Worm (Caenorhabditis elegans) whole organism, midembryonic: ENCODE measurements around the gene mif-4.
A peak's percentile ranks its signal among the peaks of the same experiment; 100 is the strongest.
"Not testable (repeated sequence)": the region's sequence is repeated elsewhere in the genome, so short reads cannot be mapped to it uniquely, and the experiment has no call there.

Experiments used
- T22C8.4 ChIP-seq: fragments of 200-800 bp; sonication (Bioruptor generic); IDR thresholded peaks from 2 replicates; pipeline ENCODE4 v1.3.6; 2022; ENCODE audit warnings: missing genetic modification characterization, missing compliant biosample characterization
- cog-1 ChIP-seq: sonication (generic microtip); optimal IDR thresholded peaks from 2 replicates; lab custom pipeline; 2016; ENCODE audit warnings: missing genetic modification characterization, missing compliant biosample characterization
- flt-1 ChIP-seq: fragments of 200-800 bp; sonication (Bioruptor generic); IDR thresholded peaks from 2 replicates; pipeline ENCODE4 v1.3.6; 2022; ENCODE audit warnings: missing genetic modification characterization, missing compliant biosample characterization
- klf-2 ChIP-seq: fragments of 200-800 bp; sonication (Bioruptor generic); conservative IDR thresholded peaks from 2 replicates; pipeline ENCODE4 v1.3.6; 2022; ENCODE audit warnings: missing genetic modification reagents, missing genetic modification characterization, missing compliant biosample characterization
- med-1 ChIP-seq: sonication (generic microtip); optimal IDR thresholded peaks from 2 replicates; lab custom pipeline; 2017; ENCODE audit warnings: missing genetic modification characterization, mild to moderate bottlenecking, missing compliant biosample characterization, antibody characterized with exemption, missing genetic modification reagents; ENCODE audit not compliant: insufficient read depth
- ref-1 ChIP-seq: fragments of 200-800 bp; sonication (Bioruptor generic); conservative IDR thresholded peaks from 2 replicates; pipeline ENCODE4 v1.3.6; 2022; ENCODE audit warnings: missing genetic modification reagents, missing genetic modification characterization, missing compliant biosample characterization
- tab-1 ChIP-seq: fragments of 200-800 bp; sonication (Bioruptor generic); IDR thresholded peaks from 2 replicates; pipeline ENCODE4 v1.3.6; 2022; ENCODE audit warnings: missing genetic modification characterization, missing compliant biosample characterization
- ztf-23 ChIP-seq: fragments of 200-800 bp; sonication (Bioruptor generic); IDR thresholded peaks from 2 replicates; pipeline ENCODE4 v1.3.6; 2022; ENCODE audit warnings: missing genetic modification reagents, missing genetic modification characterization, missing compliant biosample characterization
- ztf-29 ChIP-seq: fragments of 200-800 bp; sonication (Bioruptor generic); IDR thresholded peaks from 2 replicates; pipeline ENCODE4 v1.3.6; 2022; ENCODE audit warnings: missing genetic modification reagents, missing genetic modification characterization, missing compliant biosample characterization

Gene mif-4

DNA sequence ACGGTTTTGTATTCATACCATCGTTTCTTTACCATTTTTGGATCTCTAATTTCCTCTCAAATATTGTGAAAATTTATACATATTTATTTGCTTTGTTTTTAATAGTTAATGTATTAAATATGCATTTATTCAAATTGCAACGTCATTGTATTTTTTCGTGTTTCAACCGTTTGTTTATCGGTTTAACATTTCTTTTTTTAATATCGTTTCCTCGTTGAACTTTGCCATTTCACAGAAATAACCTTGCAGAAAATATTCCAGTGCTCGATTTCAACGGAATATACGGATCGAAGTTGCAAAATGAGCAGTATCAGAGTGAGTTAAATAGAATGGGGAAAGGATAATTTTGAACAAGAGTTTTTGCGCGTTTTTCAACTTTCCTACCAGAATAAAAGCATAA is 6.5 kb downstream of the mif-4 start, which contains the start of gene seu-1:
Gene seu-1, plus strand, starts transcription at position 301 of the 400 bp plus-strand sequence.
- no peak for TF ChIP-seq med-1 (GFP tag; lab: Kevin White, UChicago)
- TF ChIP-seq T22C8.4 (GFP tag; lab: Robert Waterston, UW), result no peak
- no peak for TF ChIP-seq klf-2 (GFP tag; lab: Robert Waterston, UW)
- no peak for TF ChIP-seq ref-1
- TF ChIP-seq cog-1, result no peak
- TF ChIP-seq tab-1 (GFP tag; lab: Robert Waterston, UW), result no peak
- no peak for TF ChIP-seq flt-1
- TF ChIP-seq ztf-29, result no peak
- no peak for TF ChIP-seq ztf-23

DNA sequence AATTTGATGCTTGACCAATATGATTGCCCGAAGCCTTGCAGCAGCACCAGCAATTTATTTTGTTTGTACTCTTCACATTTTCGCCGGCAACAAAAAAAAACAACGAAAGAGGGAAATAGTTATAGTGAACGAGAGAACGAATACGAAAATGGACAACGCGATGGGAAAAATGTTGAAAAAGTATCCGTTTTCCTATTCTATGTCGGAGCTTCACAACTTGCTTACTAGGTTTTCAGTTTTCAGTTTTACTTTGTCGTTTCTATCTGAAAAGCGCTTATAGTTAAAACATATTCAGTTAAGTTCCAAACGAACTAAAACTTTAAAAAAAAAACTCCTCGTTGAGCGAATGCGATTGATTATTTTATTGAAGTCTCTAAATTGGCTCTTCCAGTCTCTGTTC is 7.6 kb downstream of the mif-4 start:
- TF ChIP-seq flt-1, result no peak
- no peak for TF ChIP-seq ztf-23
- no peak for TF ChIP-seq ref-1
- no peak for TF ChIP-seq cog-1
- no peak for TF ChIP-seq klf-2 (GFP tag; lab: Robert Waterston, UW)
- no peak for TF ChIP-seq med-1 (GFP tag; lab: Kevin White, UChicago)
- TF ChIP-seq ztf-29, result no peak
- TF ChIP-seq T22C8.4 (GFP tag; lab: Robert Waterston, UW), result no peak
- TF ChIP-seq tab-1 (GFP tag; lab: Robert Waterston, UW), result no peak

DNA sequence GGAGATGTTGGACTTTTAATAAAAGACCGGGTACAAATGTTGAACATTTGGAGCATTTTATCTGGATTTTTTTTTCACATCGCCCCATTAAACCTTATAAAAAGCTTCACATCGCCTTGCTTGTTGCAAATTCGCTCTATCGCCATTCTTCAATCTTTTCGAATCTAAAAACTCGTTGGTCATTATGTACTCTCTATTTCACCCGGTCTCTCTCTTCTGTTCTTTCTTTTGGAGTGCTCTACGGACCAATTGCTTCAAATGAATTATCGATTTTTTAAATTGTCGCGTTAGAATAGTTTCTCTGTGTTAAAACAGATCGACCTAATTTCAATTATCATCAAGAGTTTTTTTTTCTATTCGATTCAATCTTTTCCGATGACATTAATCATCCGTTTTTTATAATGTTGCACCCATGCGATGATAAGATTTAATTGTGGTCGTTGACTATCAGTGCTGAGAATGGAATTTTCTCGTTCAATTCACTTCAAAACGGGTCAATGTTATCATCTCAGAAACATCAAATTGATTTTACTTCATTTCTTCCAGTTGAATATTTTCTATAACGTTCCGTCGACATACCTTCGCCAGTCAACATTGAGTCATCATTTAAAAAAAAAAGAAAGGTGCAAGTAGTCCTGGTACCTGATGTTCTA is 8.3 kb downstream of the mif-4 start:
- TF ChIP-seq T22C8.4 (GFP tag; lab: Robert Waterston, UW) (no peak), ztf-23 (no peak), med-1 (GFP tag; lab: Kevin White, UChicago) (no peak), flt-1 (no peak), cog-1 (no peak), ref-1 (no peak)

DNA sequence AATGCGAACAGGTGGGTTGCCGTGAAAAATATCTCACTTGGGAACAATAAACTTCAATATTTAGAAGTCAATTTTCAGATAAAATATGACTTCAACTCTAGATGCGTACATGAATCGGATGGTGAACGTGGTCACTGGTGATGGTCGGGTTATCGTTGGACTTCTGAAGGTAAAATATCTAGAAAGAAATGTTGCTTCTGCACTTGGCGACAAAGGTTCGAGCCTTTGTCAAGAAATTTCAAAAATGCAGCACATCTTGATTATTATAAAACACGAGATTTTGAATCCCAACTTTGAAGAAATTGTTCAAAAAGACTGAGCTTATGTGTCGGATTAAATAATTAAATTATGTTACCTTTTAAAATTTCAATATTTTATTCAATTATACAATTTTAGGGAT is 9.3 kb downstream of the mif-4 start, which contains the start of gene lsm-8:
Gene lsm-8, plus strand, starts transcription at position 79 of the 400 bp plus-strand sequence.
- TF ChIP-seq tab-1 (GFP tag; lab: Robert Waterston, UW) (no peak), cog-1 (no peak), ztf-23 (no peak), T22C8.4 (GFP tag; lab: Robert Waterston, UW) (no peak), ref-1 (no peak), med-1 (GFP tag; lab: Kevin White, UChicago) (no peak), klf-2 (GFP tag; lab: Robert Waterston, UW) (no peak), ztf-29 (no peak), flt-1 (no peak)

DNA sequence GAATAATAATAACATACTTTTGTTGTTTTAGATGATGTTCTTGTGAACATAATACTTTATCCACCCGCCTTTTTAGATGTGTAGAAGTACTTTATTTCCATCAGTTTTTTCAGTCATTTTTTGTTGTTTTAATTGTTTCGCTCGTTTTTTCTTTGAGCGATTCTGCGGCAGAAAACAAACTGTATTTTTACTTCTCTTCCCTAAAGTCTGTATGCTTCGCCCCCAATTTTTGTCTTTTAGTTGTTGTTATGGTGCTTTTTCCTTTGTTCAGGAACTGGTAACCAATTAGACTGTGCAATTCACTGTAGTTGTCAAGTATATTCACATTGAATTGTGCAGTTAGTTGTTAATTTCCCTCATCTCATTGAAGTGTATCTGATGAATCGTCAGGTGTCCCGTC is 10.0 kb downstream of the mif-4 start:
- TF ChIP-seq klf-2 (GFP tag; lab: Robert Waterston, UW) (no peak), T22C8.4 (GFP tag; lab: Robert Waterston, UW) (no peak), tab-1 (GFP tag; lab: Robert Waterston, UW) (no peak), ztf-23 (no peak), flt-1 (no peak), cog-1 (no peak), ref-1 (no peak), med-1 (GFP tag; lab: Kevin White, UChicago) (no peak), ztf-29 (no peak)

DNA sequence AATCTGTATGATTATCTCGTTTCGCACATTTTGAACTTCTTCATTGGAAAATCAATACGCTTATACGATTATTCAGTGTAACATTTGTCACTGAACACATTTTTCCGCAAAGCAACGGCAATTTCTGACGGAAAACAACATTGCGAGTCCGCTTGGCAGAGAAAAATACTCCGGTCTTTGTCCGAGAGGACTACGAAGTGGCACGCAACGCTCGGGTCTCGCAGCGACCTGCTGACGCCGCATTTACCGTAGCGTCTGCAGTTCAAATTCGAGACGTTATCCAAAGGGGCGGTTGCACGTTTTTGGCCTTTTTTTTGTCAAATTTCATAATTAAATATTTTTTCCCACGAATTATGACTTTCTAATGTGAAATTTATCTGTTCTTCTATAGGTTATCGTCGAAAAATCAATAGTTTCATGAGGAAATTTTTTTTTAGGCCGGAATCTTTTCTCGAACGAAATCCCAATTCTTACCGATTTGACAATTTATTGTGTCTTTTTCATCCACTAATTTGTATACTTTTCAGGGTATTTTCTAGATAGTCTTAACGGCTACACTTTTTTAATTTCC is 12.1 kb downstream of the mif-4 start, which contains the start of gene sqd-1:
Gene sqd-1, plus strand, starts transcription at position 521 of the 571 bp plus-strand sequence.
- TF ChIP-seq T22C8.4 (GFP tag; lab: Robert Waterston, UW) (no peak), med-1 (GFP tag; lab: Kevin White, UChicago) (no peak), ref-1 (no peak), klf-2 (GFP tag; lab: Robert Waterston, UW) (no peak), tab-1 (GFP tag; lab: Robert Waterston, UW) (no peak), ztf-29 (no peak), cog-1 (peak; percentile 60), ztf-23 (peak; percentile 85), flt-1 (peak; percentile 78)

DNA sequence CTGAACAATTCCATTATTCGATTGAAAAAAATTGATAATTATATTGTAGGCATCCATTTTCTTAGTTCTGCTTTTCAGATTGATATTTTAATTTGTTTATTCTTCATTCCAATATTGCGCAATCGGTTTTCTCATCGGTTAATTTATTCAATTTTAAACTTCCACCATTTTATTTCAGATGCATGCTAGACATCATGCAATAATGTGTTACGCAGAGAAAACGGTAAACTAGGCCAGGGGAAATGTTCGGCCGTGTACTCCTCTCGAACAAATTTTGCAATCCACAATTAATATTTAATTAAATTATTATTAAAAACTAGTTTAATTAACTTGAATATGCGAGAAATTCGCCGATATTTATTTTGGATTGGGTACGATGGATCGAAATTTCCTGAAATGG is 14.1 kb downstream of the mif-4 start, which contains the start of gene Y73B6BL.29:
Gene Y73B6BL.29, plus strand, starts transcription at position 263 of the 400 bp plus-strand sequence.
- TF ChIP-seq cog-1, result peak; percentile 76
- 0 out of 2 replicates have a peak, but pooled peaks have one; percentile 60 for TF ChIP-seq klf-2 (GFP tag; lab: Robert Waterston, UW)
- TF ChIP-seq ztf-23, result peak; percentile 67; the same call in 1 of the 2 replicates
- TF ChIP-seq ztf-29, result no peak
- peak; percentile 38; the same call in 1 of the 2 replicates for TF ChIP-seq T22C8.4 (GFP tag; lab: Robert Waterston, UW)
- TF ChIP-seq flt-1, result peak; percentile 62; the same call in 1 of the 2 replicates
- TF ChIP-seq ref-1, result no peak

DNA sequence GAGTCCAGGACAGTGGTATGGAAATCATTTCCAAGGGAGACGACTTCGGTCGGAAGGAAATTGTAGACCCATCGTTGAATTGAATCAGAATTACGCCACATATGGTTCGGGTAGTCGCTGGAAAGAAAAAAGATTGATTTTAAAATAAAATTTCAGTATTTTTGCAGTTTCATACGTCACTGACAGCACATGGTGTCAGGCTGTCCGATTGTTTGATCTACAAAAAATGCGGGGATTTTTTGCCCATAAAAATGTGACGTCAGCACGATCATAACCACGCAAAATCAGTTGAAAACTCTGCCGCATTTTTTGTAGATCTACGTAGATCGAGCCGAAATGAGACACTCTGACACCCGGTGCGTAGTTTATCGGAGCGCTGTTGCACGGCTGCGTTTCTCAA is 18.4 kb downstream of the mif-4 start, which contains the start of gene Y73B6BL.12:
Gene Y73B6BL.12, minus strand, starts transcription at position 101 of the 400 bp plus-strand sequence.
- not testable (repeated sequence) for TF ChIP-seq flt-1; tab-1 (GFP tag; lab: Robert Waterston, UW); med-1 (GFP tag; lab: Kevin White, UChicago)

DNA sequence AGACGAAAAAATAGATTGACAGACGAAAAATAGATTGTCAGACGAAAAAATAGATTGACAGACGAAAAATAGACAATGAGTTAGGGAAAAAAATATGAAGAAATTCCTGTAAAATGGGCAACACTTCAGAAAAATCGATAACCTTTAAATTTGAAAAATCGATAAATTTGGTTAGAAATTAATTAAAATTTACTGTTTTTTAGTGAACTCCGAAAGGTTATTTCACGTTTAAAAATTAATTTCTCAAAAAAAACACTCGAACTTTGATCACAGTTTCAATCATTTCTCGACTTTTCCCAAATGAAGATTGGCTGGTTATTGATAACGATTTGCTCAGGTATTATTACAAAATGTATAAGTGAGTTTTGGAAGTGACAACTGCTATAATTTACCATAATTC is 28.4 kb downstream of the mif-4 start, which contains the start of gene csp-2:
Gene csp-2, plus strand, starts transcription at position 301 of the 400 bp plus-strand sequence.
- TF ChIP-seq ztf-29, result no peak
- no peak for TF ChIP-seq ztf-23
- no peak for TF ChIP-seq flt-1
- TF ChIP-seq T22C8.4 (GFP tag; lab: Robert Waterston, UW), result no peak
- no peak for TF ChIP-seq klf-2 (GFP tag; lab: Robert Waterston, UW)
- no peak for TF ChIP-seq med-1 (GFP tag; lab: Kevin White, UChicago)
- no peak for TF ChIP-seq ref-1
- no peak for TF ChIP-seq cog-1

DNA sequence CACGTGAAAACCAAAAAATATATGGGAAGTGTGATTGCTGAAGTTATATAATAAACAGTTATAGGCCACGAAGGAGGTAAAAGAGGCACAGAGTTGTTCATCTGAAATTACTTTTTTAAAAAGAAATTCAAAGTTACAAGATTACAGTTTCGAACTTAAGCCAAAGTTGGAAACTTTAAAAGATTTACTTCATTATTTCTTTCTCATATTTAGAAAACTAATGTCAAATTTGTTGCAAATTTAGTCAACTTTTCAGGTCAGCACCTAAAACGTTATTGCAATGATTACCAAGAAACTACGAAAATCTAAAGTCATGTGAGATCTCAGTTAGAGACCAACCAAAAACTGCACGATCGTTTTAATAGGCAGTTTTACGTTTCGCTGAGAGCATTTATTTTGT is 32.2 kb downstream of the mif-4 start, which contains the start of gene srv-25:
Gene srv-25, minus strand, starts transcription at position 101 of the 400 bp plus-strand sequence.
- TF ChIP-seq flt-1, result no peak
- TF ChIP-seq T22C8.4 (GFP tag; lab: Robert Waterston, UW), result no peak
- TF ChIP-seq klf-2 (GFP tag; lab: Robert Waterston, UW), result no peak
